Worm (Caenorhabditis elegans) whole organism, L4 larva: ENCODE data around the gene hlh-26.
A peak's percentile ranks its signal among the peaks of the same experiment; 100 is the strongest.

Experiments used
- D1046.2 ChIP-seq: fragments of 200-800 bp; sonication (Bioruptor generic); IDR thresholded peaks from 2 replicates; pipeline ENCODE4 v1.3.6; 2022; ENCODE audit warnings: missing genetic modification characterization, missing compliant biosample characterization
- F26F4.8 ChIP-seq: fragments of 200-800 bp; sonication (Bioruptor generic); conservative IDR thresholded peaks from 2 replicates; pipeline ENCODE4 v1.3.6; 2022; ENCODE audit warnings: missing genetic modification characterization, missing compliant biosample characterization
- T20F7.1 ChIP-seq: fragments of 200-800 bp; sonication (Bioruptor generic); optimal IDR thresholded peaks from 2 replicates; lab custom pipeline; 2018; ENCODE audit warnings: mild to moderate bottlenecking, missing genetic modification characterization, missing compliant biosample characterization
- Y48G9A.11 ChIP-seq: fragments of 200-800 bp; sonication (Bioruptor generic); IDR thresholded peaks from 2 replicates; pipeline ENCODE4 v1.3.6; 2022; ENCODE audit warnings: missing genetic modification reagents, missing genetic modification characterization, missing compliant biosample characterization
- aha-1 ChIP-seq: fragments of 150-350 bp; peaks from one replicate; lab custom pipeline; 2014; ENCODE audit warnings: missing biosample characterization, missing genetic modification characterization
- ama-1 ChIP-seq: fragments of 150-350 bp; optimal IDR thresholded peaks from 2 replicates; lab custom pipeline; 2014; ENCODE audit warnings: inconsistent platforms, mixed read lengths
- arid-1 ChIP-seq: fragments of 200-800 bp; sonication (Bioruptor generic); conservative IDR thresholded peaks from 2 replicates; pipeline ENCODE4 v1.3.6; 2022; ENCODE audit warnings: missing genetic modification reagents, missing genetic modification characterization, missing compliant biosample characterization
- attf-4 ChIP-seq: sonication (generic microtip); optimal IDR thresholded peaks from 3 replicates; lab custom pipeline; 2017; ENCODE audit warnings: missing biosample characterization, missing genetic modification characterization
- ceh-28 ChIP-seq: fragments of 150-350 bp; optimal IDR thresholded peaks from 2 replicates; lab custom pipeline; 2014; ENCODE audit warnings: missing biosample characterization, missing genetic modification reagents, missing genetic modification characterization
- ceh-32 ChIP-seq: sonication (generic microtip); optimal IDR thresholded peaks from 2 replicates; lab custom pipeline; 2016; ENCODE audit warnings: mild to moderate bottlenecking, missing genetic modification characterization, missing compliant biosample characterization; ENCODE audit not compliant: poor library complexity
- ceh-62 ChIP-seq: sonication (generic microtip); optimal IDR thresholded peaks from 2 replicates; lab custom pipeline; 2017; ENCODE audit warnings: missing biosample characterization, missing genetic modification characterization
- ces-1 ChIP-seq: fragments of 150-350 bp; sonication (generic microtip); optimal IDR thresholded peaks from 4 replicates; lab custom pipeline; 2014; ENCODE audit warnings: missing biosample characterization, missing genetic modification reagents, missing genetic modification characterization
- daf-16 ChIP-seq, 3 experiments: sonication (generic microtip); optimal IDR thresholded peaks; 2 replicates each; lab custom pipeline; 2016 to 2017; ENCODE audit warnings: missing genetic modification characterization in 3 of 3, missing genetic modification reagents in 3 of 3, mild to moderate bottlenecking in 2 of 3, missing compliant biosample characterization in 2 of 3, missing biosample characterization in 1 of 3, moderate library complexity in 1 of 3
- dpl-1 ChIP-seq: fragments of 150-350 bp; optimal IDR thresholded peaks from 2 replicates; lab custom pipeline; 2014; ENCODE audit warnings: missing biosample characterization, missing genetic modification reagents, missing genetic modification characterization
- egl-27 ChIP-seq: sonication (generic microtip); optimal IDR thresholded peaks from 3 replicates; lab custom pipeline; 2017; ENCODE audit warnings: missing biosample characterization, missing genetic modification reagents, missing genetic modification characterization
- hlh-30 ChIP-seq: sonication (generic microtip); optimal IDR thresholded peaks from 2 replicates; lab custom pipeline; 2017; ENCODE audit warnings: antibody characterized with exemption, mild to moderate bottlenecking, missing genetic modification characterization, missing compliant biosample characterization; ENCODE audit not compliant: insufficient read depth
- lin-1 ChIP-seq: fragments of 200-800 bp; sonication (Bioruptor generic); IDR thresholded peaks from 2 replicates; pipeline ENCODE4 v1.3.6; 2022; ENCODE audit warnings: missing genetic modification reagents, missing genetic modification characterization, missing compliant biosample characterization
- lin-38 ChIP-seq: fragments of 200-800 bp; sonication (Bioruptor generic); IDR thresholded peaks from 2 replicates; pipeline ENCODE4 v1.3.6; 2022; ENCODE audit warnings: missing genetic modification reagents, missing genetic modification characterization, missing compliant biosample characterization
- madf-9 ChIP-seq: fragments of 200-800 bp; sonication (Bioruptor generic); conservative IDR thresholded peaks from 2 replicates; pipeline ENCODE4 v1.3.6; 2022; ENCODE audit warnings: missing genetic modification reagents, missing genetic modification characterization, missing compliant biosample characterization
- mdl-1 ChIP-seq, 2 experiments: fragments of 150-350 bp in 1 of 2; sonication (generic microtip) in 1 of 2; optimal IDR thresholded peaks; 2 replicates each; lab custom pipeline; 2014 to 2017; ENCODE audit warnings: missing biosample characterization in 2 of 2, missing genetic modification characterization in 2 of 2
- mdt-29 ChIP-seq: fragments of 200-800 bp; sonication (Bioruptor generic); IDR thresholded peaks from 2 replicates; pipeline ENCODE4 v1.3.6; 2022; ENCODE audit warnings: missing genetic modification reagents, missing genetic modification characterization, missing compliant biosample characterization
- mep-1 ChIP-seq: fragments of 150-350 bp; sonication (generic microtip); optimal IDR thresholded peaks from 3 replicates; lab custom pipeline; 2014; ENCODE audit warnings: missing biosample characterization, missing genetic modification characterization
- mes-2 ChIP-seq: sonication (generic microtip); optimal IDR thresholded peaks from 2 replicates; lab custom pipeline; 2016; ENCODE audit warnings: missing genotype, mild to moderate bottlenecking, missing genetic modification characterization, missing compliant biosample characterization; ENCODE audit not compliant: poor library complexity, severe bottlenecking
- nhr-111 ChIP-seq: fragments of 200-800 bp; sonication (Bioruptor generic); optimal IDR thresholded peaks from 2 replicates; lab custom pipeline; 2018; ENCODE audit warnings: mild to moderate bottlenecking, missing genetic modification characterization, missing compliant biosample characterization
- nhr-41 ChIP-seq: fragments of 200-800 bp; sonication (Bioruptor generic); IDR thresholded peaks from 2 replicates; pipeline ENCODE4 v1.3.6; 2022; ENCODE audit warnings: missing genetic modification reagents, missing genetic modification characterization, missing compliant biosample characterization
- nhr-77 ChIP-seq: fragments of 150-350 bp; optimal IDR thresholded peaks from 2 replicates; lab custom pipeline; 2014; ENCODE audit warnings: missing biosample characterization, missing genetic modification characterization
- pha-4 ChIP-seq, 2 experiments: fragments of 150-350 bp in 1 of 2; fragments of 200-800 bp in 1 of 2; sonication (Bioruptor generic) in 1 of 2; IDR thresholded peaks in 1 of 2; optimal IDR thresholded peaks in 1 of 2; 2 replicates each; pipeline versions ENCODE4 v1.3.6 to Lab custom; 2014 to 2022; ENCODE audit warnings: missing genetic modification characterization in 2 of 2, missing genetic modification reagents in 2 of 2, missing biosample characterization in 1 of 2, missing compliant biosample characterization in 1 of 2
- pqm-1 ChIP-seq: sonication (generic microtip); optimal IDR thresholded peaks from 2 replicates; lab custom pipeline; 2017; ENCODE audit warnings: missing biosample characterization, missing genetic modification characterization
- skn-1 ChIP-seq: fragments of 150-350 bp; optimal IDR thresholded peaks from 2 replicates; lab custom pipeline; 2014; ENCODE audit warnings: missing biosample characterization, missing genetic modification characterization
- unc-130 ChIP-seq: sonication (generic microtip); optimal IDR thresholded peaks from 2 replicates; lab custom pipeline; 2016; ENCODE audit warnings: missing genetic modification reagents, missing genetic modification characterization, missing compliant biosample characterization
- vab-7 ChIP-seq: fragments of 200-800 bp; sonication (Bioruptor generic); IDR thresholded peaks from 2 replicates; pipeline ENCODE4 v1.3.6; 2022; ENCODE audit warnings: missing genetic modification reagents, missing genetic modification characterization, missing compliant biosample characterization
- zfp-3 ChIP-seq: fragments of 200-800 bp; sonication (Bioruptor generic); conservative IDR thresholded peaks from 2 replicates; pipeline ENCODE4 v1.3.6; 2022; ENCODE audit warnings: missing genetic modification reagents, missing genetic modification characterization, missing compliant biosample characterization
- zip-2 ChIP-seq: fragments of 150-350 bp; optimal IDR thresholded peaks from 2 replicates; lab custom pipeline; 2014; ENCODE audit warnings: missing biosample characterization, missing genetic modification characterization

hlh-26 gene

DNA sequence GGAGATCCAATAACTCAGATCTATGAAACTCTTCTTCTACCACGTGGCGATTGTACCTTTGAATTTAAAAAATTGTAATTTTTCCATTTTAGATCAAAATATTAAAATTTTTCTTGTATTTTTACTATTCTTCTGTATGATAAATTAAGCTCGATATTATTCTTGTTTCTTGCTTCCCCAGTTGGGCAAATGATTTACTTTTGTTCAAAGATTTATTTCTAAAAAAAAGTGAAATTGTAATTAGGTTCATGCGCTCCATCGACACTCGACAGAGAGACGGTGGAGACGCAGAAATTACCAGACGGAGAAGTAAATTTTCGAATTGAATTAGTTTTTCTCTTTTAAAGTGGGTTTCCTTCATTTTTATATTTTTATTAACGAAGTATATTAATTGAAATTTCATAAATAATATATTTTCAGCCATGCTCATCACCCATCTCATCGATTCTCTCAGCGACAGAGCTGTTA lies 27.7 kb downstream of the hlh-26 start, which contains the start of gene npp-24:
Gene npp-24, plus strand, starts transcription at position 51 of the 468 bp plus-strand sequence.
- TF ChIP-seq nhr-111 (GFP tag; lab: Kevin White, UChicago) (no peak), mes-2 (tag; lab: Kevin White, UChicago) (peak; percentile 42)

- TF ChIP-seq D1046.2 (GFP tag; lab: Robert Waterston, UW) = no peak
- no peak for TF ChIP-seq daf-16 (GFP tag; optimal IDR thresholded peaks at IDR 0.05; lab: Kevin White, UChicago)
- peak; percentile 78 for TF ChIP-seq daf-16 (tag; optimal IDR thresholded peaks at IDR 0.05; lab: Kevin White, UChicago)
- TF ChIP-seq pqm-1 = peak; percentile 3
Observed at ce11 chrII:5503760-5504159, 29.8 kb downstream of the hlh-26 start, which contains the start of gene cyp-44A1. TSS of gene cyp-44A1 (plus strand) at chrII:5504044.

DNA sequence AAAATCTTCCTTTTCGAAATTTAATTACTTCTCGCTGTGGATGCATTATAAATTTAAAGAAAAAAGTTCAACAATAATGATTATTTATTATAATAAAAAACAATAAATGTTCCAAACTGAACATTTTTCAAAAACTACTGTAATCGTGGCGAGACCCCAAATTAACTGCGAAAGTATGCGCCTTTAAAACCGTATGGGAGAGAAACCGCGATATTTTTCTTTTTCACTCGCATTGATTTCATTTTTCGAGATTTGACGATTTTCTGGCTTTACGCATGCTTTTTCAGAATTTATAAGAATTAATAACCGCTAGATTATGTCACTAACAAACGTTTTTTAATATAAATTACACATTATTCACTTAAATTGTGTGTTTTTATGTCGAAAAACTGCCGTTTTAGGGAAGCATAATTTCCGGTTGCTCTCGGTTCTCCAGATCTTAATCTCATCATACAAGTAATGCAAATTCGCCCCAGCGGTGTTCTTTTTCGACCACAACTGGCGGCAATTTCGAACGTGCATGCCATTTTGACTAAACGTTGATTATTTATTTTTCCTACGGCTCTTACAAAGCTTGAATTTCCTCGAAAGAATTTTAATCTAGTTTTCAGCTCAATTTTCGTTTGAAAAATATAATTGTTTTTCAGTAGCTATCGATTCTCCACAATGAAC lies 32.4 kb downstream of the hlh-26 start, which contains the start of gene F12A10.8:
Gene F12A10.8, minus strand, starts transcription at position 79 of the 672 bp plus-strand sequence.
- TF ChIP-seq nhr-41 (GFP tag; lab: Robert Waterston, UW) (no peak), vab-7 (no peak), ama-1 (lab: Kevin White, UChicago) (no peak), Y48G9A.11 (no peak), ceh-62 (tag; lab: Kevin White, UChicago) (no peak), ces-1 (GFP tag; lab: Kevin White, UChicago) (peak; percentile 35), attf-4 (tag; lab: Kevin White, UChicago) (no peak), dpl-1 (GFP tag; lab: Kevin White, UChicago) (peak; percentile 71), hlh-30 (tag; lab: Kevin White, UChicago) (peak; percentile 31), unc-130 (GFP tag; lab: Kevin White, UChicago) (no peak), aha-1 (tag; lab: Kevin White, UChicago) (peak; percentile 79), egl-27 (no peak), lin-38 (GFP tag; lab: Robert Waterston, UW) (peak; percentile 64), nhr-77 (tag; lab: Kevin White, UChicago) (no peak)
- TF ChIP-seq, all 104 proteins: peak for 5

ce11 chrII:5500470-5500869 lies 33.1 kb downstream of the hlh-26 start, which contains the start of gene fzy-1:
TSS of gene fzy-1 (plus strand) at chrII:5500770.
- TF ChIP-seq nhr-111 (GFP tag; lab: Kevin White, UChicago) (no peak), pha-4 (GFP tag; IDR thresholded peaks at IDR 0.05; lab: Robert Waterston, UW) (no peak), pha-4 (tag; optimal IDR thresholded peaks at IDR 0.05; lab: Kevin White, UChicago) (no peak), T20F7.1 (GFP tag; lab: Kevin White, UChicago) (no peak), zfp-3 (no peak), mep-1 (tag; lab: Kevin White, UChicago) (no peak)

- TF ChIP-seq F26F4.8 (GFP tag; lab: Robert Waterston, UW) = no peak
- peak; percentile 33 for TF ChIP-seq aha-1 (tag; lab: Kevin White, UChicago)
Observed at ce11 chrII:5498156-5498739, 35.3 kb downstream of the hlh-26 start, which contains the start of the genes suex-1 and F12A10.9. TSS of gene suex-1 (minus strand) at chrII:5498256. TSS of gene F12A10.9 (plus strand) at chrII:5498689.

DNA sequence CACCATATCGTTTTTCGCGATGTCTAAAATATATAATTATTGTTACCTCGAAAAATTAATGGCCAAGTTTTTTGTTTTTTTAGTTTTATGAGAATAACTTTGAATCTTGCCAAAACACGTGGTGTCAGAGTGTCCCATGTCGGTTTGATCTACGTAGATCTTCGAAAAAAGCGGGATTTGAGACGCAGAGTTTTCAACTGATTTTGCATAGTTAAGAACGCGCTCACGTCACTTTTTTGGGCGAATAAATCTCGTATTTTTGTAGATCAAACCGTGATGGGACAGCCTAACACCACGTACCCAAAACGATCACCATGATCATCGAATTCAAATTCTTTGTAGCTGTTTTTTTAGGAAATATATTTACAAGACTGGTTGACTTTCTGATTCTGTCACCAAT lies 36.0 kb downstream of the hlh-26 start:
- no peak for TF ChIP-seq madf-9 (GFP tag; lab: Robert Waterston, UW)
- TF ChIP-seq skn-1 (tag; lab: Kevin White, UChicago) = no peak
- TF ChIP-seq zfp-3 = no peak
- TF ChIP-seq ceh-32 (tag; lab: Kevin White, UChicago) = no peak
- TF ChIP-seq zip-2 (tag; lab: Kevin White, UChicago) = no peak
- TF ChIP-seq mdt-29 (GFP tag; lab: Robert Waterston, UW) = no peak
- TF ChIP-seq ceh-28 (tag; lab: Kevin White, UChicago) = no peak
- TF ChIP-seq arid-1 (GFP tag; lab: Robert Waterston, UW) = no peak
- TF ChIP-seq mdl-1 (tag; optimal IDR thresholded peaks at IDR 0.05; lab: Kevin White, UChicago) = no peak
- no peak for TF ChIP-seq lin-1 (GFP tag; lab: Robert Waterston, UW)
- TF ChIP-seq egl-27 = no peak
